Fruit fly (Drosophila melanogaster): ENCODE data around the gene Srp14.

dm6 chr3R:20597407-20598325, 17.8 kb downstream of the Srp14 start:
- no peak for TF ChIP-seq Pif1A (GFP tag; optimal IDR thresholded peaks at IDR 0.05)
- no peak for TF ChIP-seq CG34367 (tag; optimal IDR thresholded peaks at IDR 0.05)
- no peak for TF ChIP-seq CG15710 (tag; optimal IDR thresholded peaks at IDR 0.05)
- no peak for TF ChIP-seq EcR (GFP tag; optimal IDR thresholded peaks at IDR 0.05)
- no peak for TF ChIP-seq Pif1B (GFP tag; optimal IDR thresholded peaks at IDR 0.05)
- TF ChIP-seq CG12605 (GFP tag; IDR thresholded peaks at IDR 0.05), result no peak
- no peak for TF ChIP-seq CG14655 (GFP tag; optimal IDR thresholded peaks at IDR 0.05)
- no peak for TF ChIP-seq Ets98B (GFP tag; IDR thresholded peaks at IDR 0.05)
- TF ChIP-seq CG4496 (GFP tag; IDR thresholded peaks at IDR 0.05), result no peak
- TF ChIP-seq Snoo (tag; optimal IDR thresholded peaks at IDR 0.05), result no peak

Measured in whole organism, pupa.